Fruit fly (Drosophila melanogaster) whole organism, prepupa: ENCODE results near the gene CG33644.
A peak's percentile ranks its signal among the peaks of the same experiment; 100 is the strongest.

Experiments used
- CG10631 ChIP-seq: fragments of 200-800 bp; sonication (Bioruptor generic); optimal IDR thresholded peaks from 2 replicates; lab custom pipeline; 2016; ENCODE audit warnings: missing biosample characterization, missing genetic modification characterization
- CG10669 ChIP-seq: fragments of 200-800 bp; sonication (Bioruptor generic); optimal IDR thresholded peaks from 3 replicates; lab custom pipeline; 2018; ENCODE audit warnings: missing biosample characterization, mild to moderate bottlenecking, missing genetic modification characterization, moderate library complexity
- CG11294 ChIP-seq: fragments of 200-800 bp; sonication (Bioruptor generic); IDR thresholded peaks from 2 replicates; pipeline ENCODE4 v1.3.6; 2022; ENCODE audit warnings: missing biosample characterization, missing genetic modification characterization
- CG11762 ChIP-seq: fragments of 200-800 bp; sonication (Bioruptor generic); optimal IDR thresholded peaks from 3 replicates; lab custom pipeline; 2016; ENCODE audit warnings: missing biosample characterization, missing genetic modification characterization; ENCODE audit not compliant: insufficient read depth
- CG11902 ChIP-seq: fragments of 200-800 bp; sonication (Bioruptor generic); optimal IDR thresholded peaks from 3 replicates; lab custom pipeline; 2016; ENCODE audit warnings: missing biosample characterization, missing genetic modification characterization
- CG16779 ChIP-seq: fragments of 200-800 bp; sonication (Bioruptor generic); optimal IDR thresholded peaks from 3 replicates; lab custom pipeline; 2017; ENCODE audit warnings: missing biosample characterization, mild to moderate bottlenecking, missing genetic modification characterization
- CG3032 ChIP-seq: fragments of 200-800 bp; optimal IDR thresholded peaks from 2 replicates; lab custom pipeline; 2019; ENCODE audit warnings: missing biosample characterization, mild to moderate bottlenecking, missing genetic modification characterization, moderate library complexity
- CG31627 ChIP-seq: fragments of 200-800 bp; sonication (Bioruptor generic); optimal IDR thresholded peaks from 3 replicates; lab custom pipeline; 2016; ENCODE audit warnings: missing biosample characterization, missing genetic modification characterization
- CG32006 ChIP-seq: fragments of 200-800 bp; sonication (Bioruptor generic); optimal IDR thresholded peaks from 3 replicates; lab custom pipeline; 2017; ENCODE audit warnings: missing biosample characterization, mild to moderate bottlenecking, missing genetic modification characterization
- CG3919 ChIP-seq: fragments of 200-800 bp; sonication (Bioruptor generic); optimal IDR thresholded peaks from 3 replicates; lab custom pipeline; 2016; ENCODE audit warnings: missing biosample characterization, missing genetic modification characterization
- CG4318 ChIP-seq: fragments of 200-800 bp; sonication (Bioruptor generic); optimal IDR thresholded peaks from 3 replicates; lab custom pipeline; 2017; ENCODE audit warnings: missing biosample characterization, mild to moderate bottlenecking, missing genetic modification characterization
- CG6163 ChIP-seq: fragments of 200-800 bp; sonication (Bioruptor generic); IDR thresholded peaks from 3 replicates; pipeline ENCODE4 v1.3.6; 2022; ENCODE audit warnings: missing biosample characterization, missing genetic modification characterization
- CG6854 ChIP-seq: fragments of 200-800 bp; sonication (Bioruptor generic); optimal IDR thresholded peaks from 2 replicates; lab custom pipeline; 2017; ENCODE audit warnings: missing biosample characterization, mild to moderate bottlenecking, missing genetic modification characterization
- CG7368 ChIP-seq: fragments of 200-800 bp; sonication (Bioruptor generic); optimal IDR thresholded peaks from 3 replicates; lab custom pipeline; 2016; ENCODE audit warnings: missing biosample characterization, missing genetic modification characterization
- CG8119 ChIP-seq: fragments of 200-800 bp; sonication (Bioruptor generic); IDR thresholded peaks from 3 replicates; pipeline ENCODE4 v1.3.6; 2022; ENCODE audit warnings: missing biosample characterization, missing genetic modification characterization
- CG8319 ChIP-seq: fragments of 200-800 bp; sonication (Bioruptor generic); optimal IDR thresholded peaks from 3 replicates; lab custom pipeline; 2016; ENCODE audit warnings: missing biosample characterization, missing genetic modification characterization
- CG8632 ChIP-seq: fragments of 200-800 bp; sonication (Bioruptor generic); optimal IDR thresholded peaks from 3 replicates; lab custom pipeline; 2016; ENCODE audit warnings: missing biosample characterization, missing genetic modification characterization
- CG9139 ChIP-seq: fragments of 200-800 bp; sonication (Bioruptor generic); optimal IDR thresholded peaks from 3 replicates; lab custom pipeline; 2017; ENCODE audit warnings: missing biosample characterization, mild to moderate bottlenecking, missing genetic modification characterization
- Eip78C ChIP-seq: fragments of 200-800 bp; sonication (Bioruptor generic); peaks from one replicate; lab custom pipeline; 2016; ENCODE audit warnings: missing biosample characterization, missing genetic modification characterization
- Ets21C ChIP-seq: fragments of 200-800 bp; sonication (Bioruptor generic); optimal IDR thresholded peaks from 3 replicates; lab custom pipeline; 2016; ENCODE audit warnings: missing biosample characterization, missing genetic modification characterization
- Ets96B ChIP-seq: fragments of 200-800 bp; optimal IDR thresholded peaks from 2 replicates; lab custom pipeline; 2019; ENCODE audit warnings: missing biosample characterization, mild to moderate bottlenecking, missing genetic modification characterization, moderate library complexity
- Hr4 ChIP-seq: fragments of 200-800 bp; sonication (Bioruptor generic); optimal IDR thresholded peaks from 3 replicates; lab custom pipeline; 2016; ENCODE audit warnings: missing biosample characterization, missing genetic modification characterization
- Met ChIP-seq: fragments of 200-800 bp; sonication (Bioruptor generic); optimal IDR thresholded peaks from 3 replicates; lab custom pipeline; 2016; ENCODE audit warnings: missing biosample characterization, missing genetic modification characterization
- OdsH ChIP-seq: fragments of 200-800 bp; sonication (Bioruptor generic); optimal IDR thresholded peaks from 3 replicates; lab custom pipeline; 2016; ENCODE audit warnings: missing biosample characterization, missing genetic modification characterization
- Smox ChIP-seq: fragments of 200-800 bp; sonication (Bioruptor generic); optimal IDR thresholded peaks from 3 replicates; lab custom pipeline; 2016; ENCODE audit warnings: missing biosample characterization, missing genetic modification characterization
- Sox102F ChIP-seq: fragments of 200-800 bp; sonication (Bioruptor generic); optimal IDR thresholded peaks from 2 replicates; lab custom pipeline; 2016; ENCODE audit warnings: missing biosample characterization, mild to moderate bottlenecking, missing genetic modification characterization
- Sox15 ChIP-seq: fragments of 200-800 bp; sonication (Bioruptor generic); optimal IDR thresholded peaks from 3 replicates; lab custom pipeline; 2016; ENCODE audit warnings: missing biosample characterization, missing genetic modification characterization
- achi ChIP-seq: fragments of 200-800 bp; sonication (Bioruptor generic); optimal IDR thresholded peaks from 3 replicates; lab custom pipeline; 2016; ENCODE audit warnings: missing biosample characterization, missing genetic modification characterization
- acj6 ChIP-seq: fragments of 200-800 bp; sonication (Bioruptor generic); optimal IDR thresholded peaks from 3 replicates; lab custom pipeline; 2016; ENCODE audit warnings: missing biosample characterization, missing genetic modification characterization
- dac ChIP-seq: fragments of 200-800 bp; sonication (Bioruptor generic); optimal IDR thresholded peaks from 2 replicates; lab custom pipeline; 2017; ENCODE audit warnings: missing biosample characterization, mild to moderate bottlenecking, missing genetic modification characterization
- dsx ChIP-seq: fragments of 200-800 bp; optimal IDR thresholded peaks from 3 replicates; lab custom pipeline; 2019; ENCODE audit warnings: missing biosample characterization, mild to moderate bottlenecking, missing genetic modification characterization, moderate library complexity; ENCODE audit not compliant: poor library complexity, severe bottlenecking
- eg ChIP-seq: fragments of 200-800 bp; sonication (Bioruptor generic); IDR thresholded peaks from 3 replicates; pipeline ENCODE4 v1.3.6; 2022; ENCODE audit warnings: missing biosample characterization, missing genetic modification characterization
- esn ChIP-seq: fragments of 200-800 bp; sonication (Bioruptor generic); optimal IDR thresholded peaks from 2 replicates; lab custom pipeline; 2016; ENCODE audit warnings: missing biosample characterization, mild to moderate bottlenecking, missing genetic modification characterization, moderate library complexity
- fd85E ChIP-seq: fragments of 200-800 bp; sonication (Bioruptor generic); optimal IDR thresholded peaks from 3 replicates; lab custom pipeline; 2016; ENCODE audit warnings: missing biosample characterization, missing genetic modification characterization
- fkh ChIP-seq: fragments of 200-800 bp; sonication (Bioruptor generic); optimal IDR thresholded peaks from 3 replicates; lab custom pipeline; 2017; ENCODE audit warnings: missing biosample characterization, mild to moderate bottlenecking, missing genetic modification characterization, moderate library complexity
- lz ChIP-seq: fragments of 200-800 bp; sonication (Bioruptor generic); optimal IDR thresholded peaks from 3 replicates; lab custom pipeline; 2016; ENCODE audit warnings: missing biosample characterization, missing genetic modification characterization
- salr ChIP-seq, 2 experiments: fragments of 200-800 bp; sonication (Bioruptor generic); optimal IDR thresholded peaks; 3 replicates each; lab custom pipeline; 2016 to 2018; ENCODE audit warnings: missing biosample characterization in 2 of 2, missing genetic modification characterization in 2 of 2, mild to moderate bottlenecking in 1 of 2
- svp ChIP-seq: fragments of 200-800 bp; sonication (Bioruptor generic); peaks from one replicate; lab custom pipeline; 2016; ENCODE audit warnings: missing biosample characterization, missing genetic modification characterization
- topi ChIP-seq: fragments of 200-800 bp; sonication (Bioruptor generic); optimal IDR thresholded peaks from 3 replicates; lab custom pipeline; 2016; ENCODE audit warnings: missing biosample characterization, missing genetic modification characterization

CG33644 gene

dm6 chr2L:13512182-13513032 is 19.5 kb upstream of the CG33644 start (continued):
- TF ChIP-seq CG7368 (GFP tag; lab: Kevin White, UChicago) (peak; percentile 7), Ets96B (no peak), fd85E (GFP tag; lab: Kevin White, UChicago) (no peak), Met (GFP tag; lab: Kevin White, UChicago) (peak; percentile 33), CG32006 (GFP tag; lab: Kevin White, UChicago) (peak; percentile 66), CG11902 (GFP tag; lab: Kevin White, UChicago) (peak; percentile 8), eg (GFP tag; lab: Robert Waterston, UW) (peak; percentile 58), fkh (GFP tag; lab: Kevin White, UChicago) (peak; percentile 25), CG8119 (GFP tag; lab: Robert Waterston, UW) (no peak; the same call in 1 of the 3 replicates), acj6 (GFP tag; lab: Kevin White, UChicago) (peak; percentile 2), CG4318 (no peak), OdsH (GFP tag; lab: Kevin White, UChicago) (peak; percentile 44), CG16779 (tag; lab: Kevin White, UChicago) (no peak), Sox102F (GFP tag; lab: Kevin White, UChicago) (no peak), CG8319 (GFP tag; lab: Kevin White, UChicago) (peak; percentile 10), salr (GFP tag; optimal IDR thresholded peaks at IDR 0.05; lab: Kevin White, UChicago) (peak in 1 of 2 experiments; percentile 28), CG6854 (GFP tag; lab: Kevin White, UChicago) (no peak), CG11762 (GFP tag; lab: Kevin White, UChicago) (no peak), Hr4 (peak; percentile 68), topi (peak; percentile 45), CG9139 (no peak), CG8632 (GFP tag; lab: Kevin White, UChicago) (peak; percentile 25), esn (GFP tag; lab: Kevin White, UChicago) (peak; percentile 28), svp (GFP tag; lab: Kevin White, UChicago) (peak; percentile 19), dac (no peak), CG10631 (peak; percentile 17), Sox15 (GFP tag; lab: Kevin White, UChicago) (peak; percentile 5), dsx (no peak), CG11294 (GFP tag; lab: Robert Waterston, UW) (peak; percentile 5; the same call in 1 of the 2 replicates), lz (GFP tag; lab: Kevin White, UChicago) (no peak), Smox (peak; percentile 39), achi (GFP tag; lab: Kevin White, UChicago) (peak; percentile 26), CG3919 (GFP tag; lab: Kevin White, UChicago) (peak; percentile 18), CG3032 (tag; lab: Kevin White, UChicago) (peak; percentile 2), CG31627 (GFP tag; lab: Kevin White, UChicago) (peak; percentile 42), Eip78C (peak; percentile 78)

dm6 chr2L:13513033-13513330 is 18.9 kb upstream of the CG33644 start:
- TF ChIP-seq Ets21C (GFP tag; lab: Kevin White, UChicago) (no peak), Smox (no peak), svp (GFP tag; lab: Kevin White, UChicago) (no peak), fd85E (GFP tag; lab: Kevin White, UChicago) (no peak), Hr4 (no peak), CG8632 (GFP tag; lab: Kevin White, UChicago) (no peak), acj6 (GFP tag; lab: Kevin White, UChicago) (no peak), CG16779 (tag; lab: Kevin White, UChicago) (no peak), CG31627 (GFP tag; lab: Kevin White, UChicago) (no peak), OdsH (GFP tag; lab: Kevin White, UChicago) (no peak), CG6163 (GFP tag; lab: Robert Waterston, UW) (no peak), CG10669 (GFP tag; lab: Kevin White, UChicago) (no peak), Sox15 (GFP tag; lab: Kevin White, UChicago) (no peak)
